Worm (Caenorhabditis elegans) whole organism, midembryonic: ENCODE results near the gene sas-4.

ENCODE experiments used
- T22C8.4 ChIP-seq: fragments of 200-800 bp; sonication (Bioruptor generic); IDR thresholded peaks from 2 replicates; pipeline ENCODE4 v1.3.6; 2022; ENCODE audit warnings: missing genetic modification characterization, missing compliant biosample characterization
- cog-1 ChIP-seq: sonication (generic microtip); optimal IDR thresholded peaks from 2 replicates; lab custom pipeline; 2016; ENCODE audit warnings: missing genetic modification characterization, missing compliant biosample characterization
- flt-1 ChIP-seq: fragments of 200-800 bp; sonication (Bioruptor generic); IDR thresholded peaks from 2 replicates; pipeline ENCODE4 v1.3.6; 2022; ENCODE audit warnings: missing genetic modification characterization, missing compliant biosample characterization
- klf-2 ChIP-seq: fragments of 200-800 bp; sonication (Bioruptor generic); conservative IDR thresholded peaks from 2 replicates; pipeline ENCODE4 v1.3.6; 2022; ENCODE audit warnings: missing genetic modification reagents, missing genetic modification characterization, missing compliant biosample characterization
- med-1 ChIP-seq: sonication (generic microtip); optimal IDR thresholded peaks from 2 replicates; lab custom pipeline; 2017; ENCODE audit warnings: missing genetic modification characterization, mild to moderate bottlenecking, missing compliant biosample characterization, antibody characterized with exemption, missing genetic modification reagents; ENCODE audit not compliant: insufficient read depth
- ref-1 ChIP-seq: fragments of 200-800 bp; sonication (Bioruptor generic); conservative IDR thresholded peaks from 2 replicates; pipeline ENCODE4 v1.3.6; 2022; ENCODE audit warnings: missing genetic modification reagents, missing genetic modification characterization, missing compliant biosample characterization
- tab-1 ChIP-seq: fragments of 200-800 bp; sonication (Bioruptor generic); IDR thresholded peaks from 2 replicates; pipeline ENCODE4 v1.3.6; 2022; ENCODE audit warnings: missing genetic modification characterization, missing compliant biosample characterization
- ztf-23 ChIP-seq: fragments of 200-800 bp; sonication (Bioruptor generic); IDR thresholded peaks from 2 replicates; pipeline ENCODE4 v1.3.6; 2022; ENCODE audit warnings: missing genetic modification reagents, missing genetic modification characterization, missing compliant biosample characterization
- ztf-29 ChIP-seq: fragments of 200-800 bp; sonication (Bioruptor generic); IDR thresholded peaks from 2 replicates; pipeline ENCODE4 v1.3.6; 2022; ENCODE audit warnings: missing genetic modification reagents, missing genetic modification characterization, missing compliant biosample characterization

DNA sequence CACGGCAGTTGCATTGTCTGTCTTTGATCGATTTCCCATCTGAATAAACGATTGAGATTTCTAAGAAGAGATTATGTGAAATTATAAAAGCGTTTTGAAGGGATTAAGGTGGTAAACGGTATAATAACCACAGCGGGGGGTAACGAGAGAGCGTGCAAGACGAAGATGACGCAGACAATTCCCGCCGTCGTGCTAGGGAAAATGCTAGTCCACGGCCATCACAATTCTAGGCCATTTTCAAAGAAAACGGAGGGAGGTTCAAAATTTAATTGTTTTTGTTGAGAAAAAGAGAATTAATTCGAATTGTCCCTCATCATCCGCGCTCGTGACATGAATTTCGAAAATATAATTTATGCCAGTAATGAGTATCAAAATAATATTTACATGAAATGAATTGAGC, 712 bp upstream of the sas-4 start, which contains the start of gene F10E9.11:
- TF ChIP-seq tab-1 (GFP tag; lab: Robert Waterston, UW) (no peak), cog-1 (peak; percentile 63), ztf-23 (GFP tag; lab: Robert Waterston, UW) (peak; percentile 79; the same call in 1 of the 2 replicates), ztf-29 (GFP tag; lab: Robert Waterston, UW) (no peak), flt-1 (GFP tag; lab: Robert Waterston, UW) (peak; percentile 81), ref-1 (GFP tag; lab: Robert Waterston, UW) (no peak), T22C8.4 (GFP tag; lab: Robert Waterston, UW) (no peak), med-1 (GFP tag; lab: Kevin White, UChicago) (no peak), klf-2 (GFP tag; lab: Robert Waterston, UW) (peak; percentile 62; the same call in 1 of the 2 replicates)
